Fruit fly (Drosophila melanogaster) whole organism, embryonic: ENCODE measurements around the gene CG11698.
A peak's percentile ranks its signal among the peaks of the same experiment; 100 is the strongest.

Experiments used
- Abd-B ChIP-seq: fragments of 200-800 bp; sonication (Bioruptor generic); optimal IDR thresholded peaks from 2 replicates; lab custom pipeline; 2018; ENCODE audit warnings: missing biosample characterization, mild to moderate bottlenecking, missing genetic modification characterization, moderate library complexity
- Atf-2 ChIP-seq: fragments of 200-800 bp; sonication (Bioruptor generic); optimal IDR thresholded peaks from 2 replicates; lab custom pipeline; 2016; ENCODE audit warnings: missing biosample characterization, missing genetic modification characterization
- BEAF-32 ChIP-seq: fragments of 200-800 bp; sonication (Bioruptor generic); optimal IDR thresholded peaks from 3 replicates; lab custom pipeline; 2017; ENCODE audit warnings: missing biosample characterization, missing genetic modification characterization, mild to moderate bottlenecking, moderate library complexity, missing genetic modification reagents
- Bgb ChIP-seq: fragments of 200-800 bp; sonication (Bioruptor generic); IDR thresholded peaks from 2 replicates; pipeline ENCODE4 v1.3.6; 2022; ENCODE audit warnings: missing biosample characterization, missing genetic modification characterization; ENCODE audit not compliant: partially characterized antibody
- Bteb2 ChIP-seq: fragments of 200-800 bp; sonication (Bioruptor generic); optimal IDR thresholded peaks from 2 replicates; lab custom pipeline; 2016; ENCODE audit warnings: missing biosample characterization, missing genetic modification characterization
- CG10654 ChIP-seq: fragments of 200-800 bp; sonication (Bioruptor generic); optimal IDR thresholded peaks from 2 replicates; lab custom pipeline; 2016; ENCODE audit warnings: missing biosample characterization, missing genetic modification characterization
- CG11093 ChIP-seq: fragments of 200-800 bp; sonication (Bioruptor generic); IDR thresholded peaks from 3 replicates; pipeline ENCODE4 v1.3.6; 2022; ENCODE audit warnings: missing biosample characterization, missing genetic modification characterization
- CG11247 ChIP-seq: fragments of 200-800 bp; sonication (Bioruptor generic); IDR thresholded peaks from 2 replicates; pipeline ENCODE4 v1.3.6; 2022; ENCODE audit warnings: missing biosample characterization, missing genetic modification characterization
- CG11398 ChIP-seq: fragments of 200-800 bp; sonication (Bioruptor generic); optimal IDR thresholded peaks from 2 replicates; lab custom pipeline; 2016; ENCODE audit warnings: missing biosample characterization, missing genetic modification characterization
- CG12769 ChIP-seq: fragments of 200-800 bp; sonication (Bioruptor generic); optimal IDR thresholded peaks from 2 replicates; lab custom pipeline; 2019; ENCODE audit warnings: missing biosample characterization, mild to moderate bottlenecking, missing genetic modification characterization, moderate library complexity
- CG17359 ChIP-seq: fragments of 200-800 bp; sonication (Bioruptor generic); optimal IDR thresholded peaks from 3 replicates; lab custom pipeline; 2018; ENCODE audit warnings: missing biosample characterization, mild to moderate bottlenecking, missing genetic modification characterization, moderate library complexity
- CG17361 ChIP-seq: fragments of 200-800 bp; sonication (Bioruptor generic); IDR thresholded peaks from 3 replicates; pipeline ENCODE4 v1.3.6; 2022; ENCODE audit warnings: missing biosample characterization, missing genetic modification characterization
- CG17802 ChIP-seq: fragments of 200-800 bp; sonication (Bioruptor generic); optimal IDR thresholded peaks from 2 replicates; lab custom pipeline; 2018; ENCODE audit warnings: missing biosample characterization, mild to moderate bottlenecking, missing genetic modification characterization, moderate library complexity
- CG17829 ChIP-seq: fragments of 200-800 bp; optimal IDR thresholded peaks from 2 replicates; lab custom pipeline; 2019; ENCODE audit warnings: missing biosample characterization, mild to moderate bottlenecking, missing genetic modification characterization, moderate library complexity
- CG18262 ChIP-seq: fragments of 200-800 bp; optimal IDR thresholded peaks from 3 replicates; lab custom pipeline; 2019; ENCODE audit warnings: missing biosample characterization, mild to moderate bottlenecking, missing genetic modification characterization, moderate library complexity
- CG2129 ChIP-seq: fragments of 200-800 bp; sonication (Bioruptor generic); IDR thresholded peaks from 2 replicates; pipeline ENCODE4 v1.3.6; 2022; ENCODE audit warnings: missing biosample characterization, missing genetic modification characterization; ENCODE audit not compliant: partially characterized antibody
- CG3281 ChIP-seq: fragments of 200-800 bp; sonication (Bioruptor generic); optimal IDR thresholded peaks from 3 replicates; lab custom pipeline; 2017; ENCODE audit warnings: missing biosample characterization, mild to moderate bottlenecking, missing genetic modification characterization
- CG3407 ChIP-seq: fragments of 200-800 bp; sonication (Bioruptor generic); optimal IDR thresholded peaks from 2 replicates; lab custom pipeline; 2018; ENCODE audit warnings: missing biosample characterization, mild to moderate bottlenecking, missing genetic modification characterization
- CG4360 ChIP-seq: fragments of 200-800 bp; sonication (Bioruptor generic); IDR thresholded peaks from 2 replicates; pipeline ENCODE4 v1.3.6; 2022; ENCODE audit warnings: missing biosample characterization, missing genetic modification characterization
- CG4404 ChIP-seq: fragments of 200-800 bp; sonication (Bioruptor generic); IDR thresholded peaks from 2 replicates; pipeline ENCODE4 v1.3.6; 2022; ENCODE audit warnings: missing biosample characterization, missing genetic modification characterization
- CG4730 ChIP-seq: fragments of 200-800 bp; sonication (Bioruptor generic); IDR thresholded peaks from 2 replicates; pipeline ENCODE4 v1.3.6; 2022; ENCODE audit warnings: missing biosample characterization, missing genetic modification characterization
- CG6683 ChIP-seq: fragments of 200-800 bp; sonication (Bioruptor generic); optimal IDR thresholded peaks from 2 replicates; lab custom pipeline; 2017; ENCODE audit warnings: missing biosample characterization, mild to moderate bottlenecking, missing genetic modification characterization, missing genetic modification reagents
- CG7556 ChIP-seq: fragments of 200-800 bp; sonication (Bioruptor generic); optimal IDR thresholded peaks from 2 replicates; lab custom pipeline; 2017; ENCODE audit warnings: missing biosample characterization, mild to moderate bottlenecking, missing genetic modification characterization
- CG7963 ChIP-seq: fragments of 200-800 bp; sonication (Bioruptor generic); IDR thresholded peaks from 3 replicates; pipeline ENCODE4 v1.3.6; 2022; ENCODE audit warnings: missing biosample characterization, missing genetic modification characterization; ENCODE audit not compliant: partially characterized antibody
- CG8089 ChIP-seq: fragments of 200-800 bp; sonication (Bioruptor generic); optimal IDR thresholded peaks from 3 replicates; lab custom pipeline; 2016; ENCODE audit warnings: missing biosample characterization, missing genetic modification characterization
- CG9437 ChIP-seq: fragments of 200-800 bp; sonication (Bioruptor generic); optimal IDR thresholded peaks from 2 replicates; lab custom pipeline; 2018; ENCODE audit warnings: missing biosample characterization, mild to moderate bottlenecking, missing genetic modification characterization
- CG9727 ChIP-seq: fragments of 200-800 bp; sonication (Bioruptor generic); optimal IDR thresholded peaks from 3 replicates; lab custom pipeline; 2017; ENCODE audit warnings: missing biosample characterization, mild to moderate bottlenecking, missing genetic modification characterization
- CkIIα-i1 ChIP-seq: fragments of 200-800 bp; sonication (Bioruptor generic); IDR thresholded peaks from 2 replicates; pipeline ENCODE4 v1.3.6; 2022; ENCODE audit warnings: missing biosample characterization, missing genetic modification characterization
- CoRest ChIP-seq: fragments of 200-800 bp; sonication (Bioruptor generic); optimal IDR thresholded peaks from 3 replicates; lab custom pipeline; 2018; ENCODE audit warnings: missing biosample characterization, mild to moderate bottlenecking, missing genetic modification characterization, moderate library complexity
- Gug ChIP-seq: fragments of 200-800 bp; sonication (Bioruptor generic); IDR thresholded peaks from 4 replicates; pipeline ENCODE4 v1.3.6; 2022; ENCODE audit warnings: missing biosample characterization, missing genetic modification characterization
- HLH3B ChIP-seq: fragments of 200-800 bp; sonication (Bioruptor generic); IDR thresholded peaks from 2 replicates; pipeline ENCODE4 v1.3.6; 2022; ENCODE audit warnings: missing biosample characterization, missing genetic modification characterization
- HLH54F ChIP-seq: fragments of 200-800 bp; sonication (Bioruptor generic); optimal IDR thresholded peaks from 3 replicates; lab custom pipeline; 2016; ENCODE audit warnings: missing biosample characterization, missing genetic modification characterization
- NC2α ChIP-seq: fragments of 200-800 bp; sonication (Bioruptor generic); optimal IDR thresholded peaks from 2 replicates; lab custom pipeline; 2016; ENCODE audit warnings: missing biosample characterization, missing genetic modification characterization
- NK7.1 ChIP-seq: fragments of 200-800 bp; sonication (Bioruptor generic); optimal IDR thresholded peaks from 3 replicates; lab custom pipeline; 2016; ENCODE audit warnings: missing biosample characterization, missing genetic modification characterization
- Rx ChIP-seq: fragments of 200-800 bp; sonication (Bioruptor generic); IDR thresholded peaks from 2 replicates; pipeline ENCODE4 v1.3.6; 2022; ENCODE audit warnings: missing biosample characterization, missing genetic modification characterization
- Sry-β ChIP-seq: fragments of 200-800 bp; sonication (Bioruptor generic); optimal IDR thresholded peaks from 2 replicates; lab custom pipeline; 2018; ENCODE audit warnings: missing biosample characterization, mild to moderate bottlenecking, missing genetic modification characterization, moderate library complexity
- Sry-δ ChIP-seq: fragments of 200-800 bp; sonication (Bioruptor generic); optimal IDR thresholded peaks from 2 replicates; lab custom pipeline; 2016; ENCODE audit warnings: missing biosample characterization, missing genetic modification characterization
- ato ChIP-seq: fragments of 200-800 bp; sonication (Bioruptor generic); IDR thresholded peaks from 2 replicates; pipeline ENCODE4 v1.3.6; 2022; ENCODE audit warnings: missing biosample characterization, missing genetic modification characterization; ENCODE audit not compliant: partially characterized antibody
- fd96Cb ChIP-seq: fragments of 200-800 bp; sonication (Bioruptor generic); optimal IDR thresholded peaks from 2 replicates; lab custom pipeline; 2018; ENCODE audit warnings: missing biosample characterization, mild to moderate bottlenecking, missing genetic modification characterization, moderate library complexity
- gcm2 ChIP-seq: fragments of 200-800 bp; sonication (Bioruptor generic); optimal IDR thresholded peaks from 2 replicates; lab custom pipeline; 2016; ENCODE audit warnings: missing biosample characterization, missing genetic modification characterization
- gfzf ChIP-seq: fragments of 200-800 bp; sonication (Bioruptor generic); optimal IDR thresholded peaks from 2 replicates; lab custom pipeline; 2016; ENCODE audit warnings: missing biosample characterization, mild to moderate bottlenecking, missing genetic modification characterization, moderate library complexity
- grau ChIP-seq: fragments of 200-800 bp; optimal IDR thresholded peaks from 3 replicates; lab custom pipeline; 2019; ENCODE audit warnings: missing biosample characterization, mild to moderate bottlenecking, missing genetic modification characterization, moderate library complexity
- hbn ChIP-seq: fragments of 200-800 bp; sonication (Bioruptor generic); IDR thresholded peaks from 2 replicates; pipeline ENCODE4 v1.3.6; 2022; ENCODE audit warnings: missing biosample characterization, missing genetic modification characterization; ENCODE audit not compliant: partially characterized antibody
- nau ChIP-seq: fragments of 200-800 bp; sonication (Bioruptor generic); optimal IDR thresholded peaks from 3 replicates; lab custom pipeline; 2017; ENCODE audit warnings: missing biosample characterization, mild to moderate bottlenecking, missing genetic modification characterization, missing genetic modification reagents
- nom ChIP-seq: fragments of 200-800 bp; sonication (Bioruptor generic); optimal IDR thresholded peaks from 2 replicates; lab custom pipeline; 2017; ENCODE audit warnings: missing biosample characterization, missing genetic modification characterization, mild to moderate bottlenecking, moderate library complexity, missing genetic modification reagents
- scrt ChIP-seq: fragments of 200-800 bp; sonication (Bioruptor generic); optimal IDR thresholded peaks from 2 replicates; lab custom pipeline; 2018; ENCODE audit warnings: missing biosample characterization, mild to moderate bottlenecking, missing genetic modification characterization, moderate library complexity
- sqz ChIP-seq: fragments of 200-800 bp; sonication (Bioruptor generic); optimal IDR thresholded peaks from 3 replicates; lab custom pipeline; 2018; ENCODE audit warnings: missing biosample characterization, mild to moderate bottlenecking, missing genetic modification characterization
- stwl ChIP-seq: fragments of 200-800 bp; sonication (Bioruptor generic); optimal IDR thresholded peaks from 3 replicates; lab custom pipeline; 2018; ENCODE audit warnings: missing biosample characterization, mild to moderate bottlenecking, missing genetic modification characterization, moderate library complexity
- tgo ChIP-seq: fragments of 200-800 bp; sonication (Bioruptor generic); IDR thresholded peaks from 3 replicates; pipeline ENCODE4 v1.3.6; 2022; ENCODE audit warnings: missing biosample characterization, missing genetic modification characterization
- wor ChIP-seq: fragments of 200-800 bp; sonication (Bioruptor generic); IDR thresholded peaks from 2 replicates; pipeline ENCODE4 v1.3.6; 2022; ENCODE audit warnings: missing biosample characterization, missing genetic modification characterization

The CG11698 gene

dm6 chr3R:8308515-8308959, 3.5 kb upstream of the CG11698 start, which contains the start of gene tex (continued):
- no peak for TF ChIP-seq gcm2 (GFP tag; lab: Kevin White, UChicago)
- TF ChIP-seq wor (GFP tag; lab: Robert Waterston, UW) = no peak
- TF ChIP-seq NK7.1 (GFP tag; lab: Kevin White, UChicago) = peak; percentile 25
- TF ChIP-seq Gug (GFP tag; lab: Robert Waterston, UW) = no peak
- no peak for TF ChIP-seq Rx (GFP tag; lab: Robert Waterston, UW)
- no peak for TF ChIP-seq CG4730
- no peak for TF ChIP-seq nom (GFP tag; lab: Kevin White, UChicago)
- TF ChIP-seq CG9437 (GFP tag; lab: Kevin White, UChicago) = no peak
- peak; percentile 62 for TF ChIP-seq CG3407 (GFP tag; lab: Kevin White, UChicago)
- TF ChIP-seq Abd-B (GFP tag; lab: Kevin White, UChicago) = no peak
- TF ChIP-seq CG18262 = peak; percentile 65
- no peak for TF ChIP-seq CG11398 (GFP tag; lab: Kevin White, UChicago)
- no peak for TF ChIP-seq ato (GFP tag; lab: Robert Waterston, UW)
- TF ChIP-seq sqz (GFP tag; lab: Kevin White, UChicago) = peak; percentile 58
- TF ChIP-seq CG4404 = no peak
- TF ChIP-seq Atf-2 = no peak
- peak; percentile 3 for TF ChIP-seq fd96Cb
- peak; percentile 25 for TF ChIP-seq CG8089 (GFP tag; lab: Kevin White, UChicago)
- TF ChIP-seq Bteb2 = no peak
- peak; percentile 95 for TF ChIP-seq gfzf (GFP tag; lab: Kevin White, UChicago)
- peak; percentile 69 for TF ChIP-seq CG9727 (GFP tag; lab: Kevin White, UChicago)
- TF ChIP-seq grau = no peak
- TF ChIP-seq CG6683 (GFP tag; lab: Kevin White, UChicago) = no peak
- TF ChIP-seq CkIIα-i1 (GFP tag; lab: Robert Waterston, UW) = no peak
- no peak for TF ChIP-seq CG4360 (GFP tag; lab: Robert Waterston, UW)
- no peak for TF ChIP-seq Bgb (GFP tag; lab: Robert Waterston, UW)
- no peak for TF ChIP-seq HLH54F (GFP tag; lab: Kevin White, UChicago)
- peak; percentile 7 for TF ChIP-seq CoRest (tag; lab: Kevin White, UChicago)
- no peak for TF ChIP-seq HLH3B
- TF ChIP-seq stwl (tag; lab: Kevin White, UChicago) = peak; percentile 36
- no peak for TF ChIP-seq CG3281
- no peak for TF ChIP-seq scrt (GFP tag; lab: Kevin White, UChicago)
- TF ChIP-seq CG2129 (GFP tag; lab: Robert Waterston, UW) = no peak
- peak; percentile 37; the same call in 2 of the 3 replicates for TF ChIP-seq CG17361 (GFP tag; lab: Robert Waterston, UW)
- TF ChIP-seq CG17802 = no peak
- TF ChIP-seq CG11247 = no peak
- TF ChIP-seq nau = no peak
- TF ChIP-seq Sry-δ (GFP tag; lab: Kevin White, UChicago) = peak; percentile 66
- TF ChIP-seq CG7963 (GFP tag; lab: Robert Waterston, UW) = no peak
- no peak for TF ChIP-seq CG7556 (GFP tag; lab: Kevin White, UChicago)
- TF ChIP-seq Sry-β (GFP tag; lab: Kevin White, UChicago) = peak; percentile 43
- TF ChIP-seq CG17829 = peak; percentile 25
- TF ChIP-seq CG17359 (tag; lab: Kevin White, UChicago) = peak; percentile 55
- peak; percentile 28; the same call in 1 of the 2 replicates for TF ChIP-seq hbn (GFP tag; lab: Robert Waterston, UW)
- TF ChIP-seq BEAF-32 = peak; percentile 60
- no peak for TF ChIP-seq NC2α (GFP tag; lab: Kevin White, UChicago)
- no peak for TF ChIP-seq CG10654 (GFP tag; lab: Kevin White, UChicago)
- no peak for TF ChIP-seq CG11093 (GFP tag; lab: Robert Waterston, UW)
- no peak for TF ChIP-seq tgo (GFP tag; lab: Robert Waterston, UW)
- TF ChIP-seq CG12769 (tag; lab: Kevin White, UChicago) = no peak
